Fruit fly (Drosophila melanogaster): Measurements from ENCODE around the gene CG12091.

The CG12091 gene

dm6 chr3L:1577338-1577737 is 40.7 kb upstream of the CG12091 start (continued):
- TF ChIP-seq Doc2 (GFP tag; IDR thresholded peaks at IDR 0.05): no peak
- no peak for TF ChIP-seq slbo (GFP tag; IDR thresholded peaks at IDR 0.05)
- TF ChIP-seq bowl (GFP tag; IDR thresholded peaks at IDR 0.05): no peak
- TF ChIP-seq Ssrp (tag; optimal IDR thresholded peaks at IDR 0.05): no peak
- no peak for TF ChIP-seq ara (GFP tag; IDR thresholded peaks at IDR 0.05)
- no peak for TF ChIP-seq MESR4 (GFP tag; optimal IDR thresholded peaks at IDR 0.05)
- no peak for TF ChIP-seq CG15479 (GFP tag; optimal IDR thresholded peaks at IDR 0.05)
- no peak for TF ChIP-seq NC2α (GFP tag; optimal IDR thresholded peaks at IDR 0.05)
- peak; percentile 43 for TF ChIP-seq Med (GFP tag)
- no peak for TF ChIP-seq stc (GFP tag; IDR thresholded peaks at IDR 0.05)
- TF ChIP-seq sens (GFP tag): no peak
- TF ChIP-seq ems (GFP tag; optimal IDR thresholded peaks at IDR 0.05): no peak
- no peak for TF ChIP-seq CG15269 (tag; optimal IDR thresholded peaks at IDR 0.05)
- TF ChIP-seq CG4282 (GFP tag; optimal IDR thresholded peaks at IDR 0.05): no peak
- TF ChIP-seq CG4617 (GFP tag; optimal IDR thresholded peaks at IDR 0.05; ENCODE audit: borderline replicate concordance): no peak
- no peak for TF ChIP-seq CHES-1-like (GFP tag; optimal IDR thresholded peaks at IDR 0.05)
- no peak for TF ChIP-seq hkb (optimal IDR thresholded peaks at IDR 0.05)
- peak; percentile 15; the same call in 1 of the 2 replicates for TF ChIP-seq hkb (GFP tag; IDR thresholded peaks at IDR 0.05)
- TF ChIP-seq ERR (GFP tag; optimal IDR thresholded peaks at IDR 0.05): no peak
- TF ChIP-seq CG10959 (GFP tag; IDR thresholded peaks at IDR 0.05): no peak
- 0 out of 3 replicates have a peak, but pooled peaks have one; percentile 17 for TF ChIP-seq Doc3 (GFP tag; IDR thresholded peaks at IDR 0.05; ENCODE audit: partially characterized antibody)
- TF ChIP-seq sob (GFP tag; IDR thresholded peaks at IDR 0.05): 0 out of 2 replicates have a peak, but pooled peaks have one; percentile 10
- TF ChIP-seq CG34422 (GFP tag; IDR thresholded peaks at IDR 0.05): peak; percentile 47; the same call in 1 of the 3 replicates
- TF ChIP-seq tap (tag; optimal IDR thresholded peaks at IDR 0.05): no peak
- no peak for TF ChIP-seq ci (GFP tag; IDR thresholded peaks at IDR 0.05)
- no peak for TF ChIP-seq E2f1 (GFP tag; IDR thresholded peaks at IDR 0.05)
- no peak for TF ChIP-seq Mad (GFP tag; optimal IDR thresholded peaks at IDR 0.05)
- no peak for TF ChIP-seq al (GFP tag; IDR thresholded peaks at IDR 0.05)
- no peak for TF ChIP-seq jumu (GFP tag; optimal IDR thresholded peaks at IDR 0.05)
- TF ChIP-seq CG18599 (GFP tag; optimal IDR thresholded peaks at IDR 0.05): no peak
- no peak for TF ChIP-seq CG11560 (tag; IDR thresholded peaks at IDR 0.05)
- no peak for TF ChIP-seq CkIIα-i1 (GFP tag; IDR thresholded peaks at IDR 0.05)
- no peak for TF ChIP-seq Kr (GFP tag; optimal IDR thresholded peaks at IDR 0.05)
- TF ChIP-seq CG18011 (GFP tag; optimal IDR thresholded peaks at IDR 0.05): no peak
- no peak for TF ChIP-seq CG10147 (GFP tag; optimal IDR thresholded peaks at IDR 0.05)
- TF ChIP-seq prd (optimal IDR thresholded peaks at IDR 0.05): no peak
- TF ChIP-seq prd (GFP tag; IDR thresholded peaks at IDR 0.05): no peak
- TF ChIP-seq Scr (GFP tag; IDR thresholded peaks at IDR 0.05; ENCODE audit: partially characterized antibody): no peak
- TF ChIP-seq CG6175 (GFP tag; IDR thresholded peaks at IDR 0.05): no peak
- no peak for TF ChIP-seq Mes4 (GFP tag; optimal IDR thresholded peaks at IDR 0.05)
- TF ChIP-seq dati (GFP tag; IDR thresholded peaks at IDR 0.05): no peak
- no peak for TF ChIP-seq scrt (GFP tag; optimal IDR thresholded peaks at IDR 0.05)
- TF ChIP-seq CG8944 (GFP tag; optimal IDR thresholded peaks at IDR 0.05): no peak
- no peak for TF ChIP-seq nom (GFP tag; optimal IDR thresholded peaks at IDR 0.05)
- TF ChIP-seq Nf-YB (GFP tag; optimal IDR thresholded peaks at IDR 0.05): no peak
- TF ChIP-seq Lhr (GFP tag; optimal IDR thresholded peaks at IDR 0.05): no peak
- TF ChIP-seq CG6689 (GFP tag; IDR thresholded peaks at IDR 0.05): no peak
- no peak for TF ChIP-seq CG17568 (GFP tag; optimal IDR thresholded peaks at IDR 0.05)
- no peak for TF ChIP-seq CG2712 (tag; optimal IDR thresholded peaks at IDR 0.05)
- no peak for TF ChIP-seq CG18619 (GFP tag; optimal IDR thresholded peaks at IDR 0.05)
- no peak for TF ChIP-seq CG4424 (GFP tag; optimal IDR thresholded peaks at IDR 0.05)
- no peak for TF ChIP-seq luna (GFP tag; optimal IDR thresholded peaks at IDR 0.05)
- no peak for TF ChIP-seq pnt (GFP tag; optimal IDR thresholded peaks at IDR 0.05)
